Worm (Caenorhabditis elegans) whole organism, mixed stage, embryonic: ENCODE results near the gene K12H6.8.

ENCODE experiments used
- flh-1 ChIP-seq: fragments of 200-800 bp; sonication (Bioruptor generic); optimal IDR thresholded peaks from 2 replicates; lab custom pipeline; 2018; ENCODE audit warnings: mild to moderate bottlenecking, missing genetic modification characterization, moderate library complexity, missing compliant biosample characterization
- lin-13 ChIP-seq: fragments of 150-350 bp; optimal IDR thresholded peaks from 2 replicates; lab custom pipeline; 2014; ENCODE audit warnings: missing biosample characterization, missing genetic modification characterization
- sptf-1 ChIP-seq: sonication (generic microtip); optimal IDR thresholded peaks from 2 replicates; lab custom pipeline; 2017; ENCODE audit warnings: mild to moderate bottlenecking, missing genetic modification characterization, moderate library complexity, missing compliant biosample characterization
- unc-62 ChIP-seq: fragments of 150-350 bp; optimal IDR thresholded peaks from 2 replicates; lab custom pipeline; 2014; ENCODE audit warnings: missing biosample characterization, missing genetic modification reagents, missing genetic modification characterization

- TF ChIP-seq unc-62 (GFP tag; lab: Kevin White, UChicago) (no peak), sptf-1 (tag; lab: Kevin White, UChicago) (no peak), flh-1 (GFP tag; lab: Kevin White, UChicago) (no peak), lin-13 (no peak)
Measured at ce11 chrII:2824169-2824568, 3.5 kb upstream of the K12H6.8 start, which contains the start of the genes K12H6.4 and K12H6.9.
